Worm (Caenorhabditis elegans) whole organism, L4 larva: ENCODE results near the gene ssl-1.

ENCODE experiments used
- F49E8.2 ChIP-seq: sonication (generic microtip); optimal IDR thresholded peaks from 2 replicates; lab custom pipeline; 2016; ENCODE audit warnings: missing compliant biosample characterization, mild to moderate bottlenecking, missing genetic modification characterization, borderline replicate concordance
- Y105C5A.15 ChIP-seq: fragments of 200-800 bp; sonication (Bioruptor generic); IDR thresholded peaks from 2 replicates; pipeline ENCODE4 v1.3.6; 2022; ENCODE audit warnings: missing genetic modification characterization, missing compliant biosample characterization
- Y75B8A.6 ChIP-seq: fragments of 200-800 bp; sonication (Bioruptor generic); IDR thresholded peaks from 2 replicates; pipeline ENCODE4 v1.3.6; 2022; ENCODE audit warnings: missing genetic modification reagents, missing genetic modification characterization, missing compliant biosample characterization
- aly-2 ChIP-seq: sonication (generic microtip); optimal IDR thresholded peaks from 2 replicates; lab custom pipeline; 2018; ENCODE audit warnings: missing biosample characterization, missing genetic modification characterization
- egl-27 ChIP-seq: sonication (generic microtip); optimal IDR thresholded peaks from 3 replicates; lab custom pipeline; 2017; ENCODE audit warnings: missing biosample characterization, missing genetic modification reagents, missing genetic modification characterization
- gei-8 ChIP-seq: fragments of 200-800 bp; sonication (Bioruptor generic); optimal IDR thresholded peaks from 2 replicates; lab custom pipeline; 2018; ENCODE audit warnings: mild to moderate bottlenecking, missing genetic modification characterization, missing compliant biosample characterization
- hmg-1.1 ChIP-seq: fragments of 200-800 bp; sonication (Bioruptor generic); IDR thresholded peaks from 2 replicates; pipeline ENCODE4 v1.3.6; 2022; ENCODE audit warnings: missing genetic modification reagents, missing genetic modification characterization, missing compliant biosample characterization
- nhr-111 ChIP-seq: fragments of 200-800 bp; sonication (Bioruptor generic); optimal IDR thresholded peaks from 2 replicates; lab custom pipeline; 2018; ENCODE audit warnings: mild to moderate bottlenecking, missing genetic modification characterization, missing compliant biosample characterization
- nhr-28 ChIP-seq: fragments of 150-350 bp; optimal IDR thresholded peaks from 2 replicates; lab custom pipeline; 2014; ENCODE audit warnings: missing biosample characterization, missing genetic modification characterization
- nhr-6 ChIP-seq: fragments of 150-350 bp; optimal IDR thresholded peaks from 2 replicates; lab custom pipeline; 2014; ENCODE audit warnings: missing biosample characterization, missing genetic modification characterization
- zag-1 ChIP-seq: fragments of 150-350 bp; optimal IDR thresholded peaks from 2 replicates; lab custom pipeline; 2014; ENCODE audit warnings: missing biosample characterization, missing genetic modification characterization
- ztf-11 ChIP-seq: fragments of 150-350 bp; optimal IDR thresholded peaks from 2 replicates; lab custom pipeline; 2014; ENCODE audit warnings: missing biosample characterization, missing genetic modification characterization

- TF ChIP-seq zag-1 (no peak), nhr-6 (tag; lab: Kevin White, UChicago) (no peak), nhr-28 (tag; lab: Kevin White, UChicago) (no peak), Y75B8A.6 (no peak), gei-8 (GFP tag; lab: Kevin White, UChicago) (no peak), ztf-11 (no peak), aly-2 (tag; lab: Kevin White, UChicago) (no peak), nhr-111 (GFP tag; lab: Kevin White, UChicago) (no peak), egl-27 (tag; lab: Kevin White, UChicago) (no peak), F49E8.2 (tag; lab: Kevin White, UChicago) (no peak), hmg-1.1 (GFP tag; lab: Robert Waterston, UW) (no peak), Y105C5A.15 (GFP tag; lab: Robert Waterston, UW) (no peak)
Measured at ce11 chrIII:12711217-12711616, 3.1 kb upstream of the ssl-1 start, which contains the start of gene hut-1.
